Fruit fly (Drosophila melanogaster) Kc167 (cell line): ENCODE measurements around the gene CG13603.

Experiments
- h ChIP-seq: fragments of >200 bp; optimal IDR thresholded peaks from 3 replicates; lab custom pipeline; 2018; ENCODE audit warnings: missing external identifiers
- insv ChIP-seq: fragments of >200 bp; optimal IDR thresholded peaks from 3 replicates; lab custom pipeline; 2018; ENCODE audit warnings: missing external identifiers

- no peak for TF ChIP-seq insv (lab: Kevin White, UChicago)
- TF ChIP-seq h (lab: Kevin White, UChicago), result no peak
Observed at dm6 chr3R:24026503-24026902, 40.1 kb upstream of the CG13603 start.
